Fruit fly (Drosophila melanogaster): Measurements from ENCODE around the gene CG7255.

dm6 chr3L:15325445-15325844 is 21.4 kb downstream of the CG7255 start:
- TF ChIP-seq Clk (GFP tag; optimal IDR thresholded peaks at IDR 0.05), result no peak
- no peak for TF ChIP-seq CG5204 (GFP tag; optimal IDR thresholded peaks at IDR 0.05)
- no peak for TF ChIP-seq tj (GFP tag; optimal IDR thresholded peaks at IDR 0.05)
- no peak for TF ChIP-seq Mnt (GFP tag; optimal IDR thresholded peaks at IDR 0.05)
- TF ChIP-seq Hr96 (GFP tag; optimal IDR thresholded peaks at IDR 0.05), result no peak
- no peak for TF ChIP-seq cic (GFP tag; optimal IDR thresholded peaks at IDR 0.05)
- TF ChIP-seq CG7045 (GFP tag; optimal IDR thresholded peaks at IDR 0.05), result no peak
- no peak for TF ChIP-seq toe (GFP tag; optimal IDR thresholded peaks at IDR 0.05)
- no peak for TF ChIP-seq CG12768 (GFP tag; optimal IDR thresholded peaks at IDR 0.05)

Data from whole organism, adult.